Fruit fly (Drosophila melanogaster) whole organism, wandering third instar larva: ENCODE measurements around the gene Rab3-GEF.
A peak's percentile ranks its signal among the peaks of the same experiment; 100 is the strongest.

Source experiments
- Abd-B ChIP-seq: fragments of >200 bp; optimal IDR thresholded peaks from 2 replicates; lab custom pipeline; 2017; ENCODE audit warnings: missing biosample characterization, missing genetic modification characterization
- CG32264 ChIP-seq: fragments of 200-800 bp; sonication (Bioruptor generic); optimal IDR thresholded peaks from 2 replicates; lab custom pipeline; 2016; ENCODE audit warnings: missing biosample characterization, missing genetic modification characterization
- CG9705 ChIP-seq: fragments of 200-800 bp; sonication (Bioruptor generic); optimal IDR thresholded peaks from 2 replicates; lab custom pipeline; 2018; ENCODE audit warnings: missing biosample characterization, mild to moderate bottlenecking, missing genetic modification characterization
- Dfd ChIP-seq: fragments of >200 bp; optimal IDR thresholded peaks from 2 replicates; lab custom pipeline; 2017; ENCODE audit warnings: missing biosample characterization, missing genetic modification characterization
- Dif ChIP-seq: fragments of 200-275, 200-300 bp; sonication (Bioruptor generic); optimal IDR thresholded peaks from 2 replicates; lab custom pipeline; 2018; ENCODE audit warnings: missing biosample characterization, missing genetic modification characterization; ENCODE audit not compliant: partially characterized antibody
- GATAd ChIP-seq: sonication (Bioruptor generic); optimal IDR thresholded peaks from 2 replicates; lab custom pipeline; 2016; ENCODE audit warnings: missing biosample characterization, missing genetic modification characterization
- HLH106 ChIP-seq: fragments of 200-800 bp; optimal IDR thresholded peaks from 3 replicates; lab custom pipeline; 2019; ENCODE audit warnings: missing biosample characterization, mild to moderate bottlenecking, missing genetic modification characterization, moderate library complexity
- Hnf4 ChIP-seq: fragments of 200-800 bp; sonication (Bioruptor generic); optimal IDR thresholded peaks from 2 replicates; lab custom pipeline; 2016; ENCODE audit warnings: missing biosample characterization, mild to moderate bottlenecking, missing genetic modification characterization
- Hr78 ChIP-seq: fragments of >200 bp; optimal IDR thresholded peaks from 2 replicates; lab custom pipeline; 2017; ENCODE audit warnings: missing biosample characterization, missing genetic modification characterization
- Hr83 ChIP-seq: fragments of 200-300 bp; sonication (Bioruptor generic); optimal IDR thresholded peaks from 2 replicates; lab custom pipeline; 2016; ENCODE audit warnings: missing biosample characterization, mild to moderate bottlenecking, missing genetic modification characterization, moderate library complexity; ENCODE audit not compliant: poor library complexity, severe bottlenecking
- Jra ChIP-seq: sonication (Bioruptor generic); optimal IDR thresholded peaks from 2 replicates; lab custom pipeline; 2016; ENCODE audit warnings: missing biosample characterization, missing genetic modification characterization
- Myc ChIP-seq: fragments of >200 bp; optimal IDR thresholded peaks from 2 replicates; lab custom pipeline; 2017
- N ChIP-seq: fragments of >200 bp; optimal IDR thresholded peaks from 2 replicates; lab custom pipeline; 2018; ENCODE audit warnings: missing biosample characterization, missing external identifiers, missing genetic modification characterization
- OdsH ChIP-seq: fragments of 200-800 bp; sonication (Bioruptor generic); optimal IDR thresholded peaks from 2 replicates; lab custom pipeline; 2016; ENCODE audit warnings: missing biosample characterization, mild to moderate bottlenecking, missing genetic modification characterization
- Rel ChIP-seq, 2 experiments: fragments of 200-800 bp; sonication (Bioruptor generic) in 1 of 2; optimal IDR thresholded peaks; 2 replicates in 1 of 2; 3 replicates in 1 of 2; lab custom pipeline; 2016 to 2019; ENCODE audit warnings: mild to moderate bottlenecking in 2 of 2, missing biosample characterization in 2 of 2, missing genetic modification characterization in 2 of 2, moderate library complexity in 1 of 2
- Sp1 ChIP-seq: fragments of 200-800 bp; sonication (Bioruptor generic); optimal IDR thresholded peaks from 3 replicates; lab custom pipeline; 2019; ENCODE audit warnings: missing biosample characterization, mild to moderate bottlenecking, missing genetic modification characterization, moderate library complexity
- br ChIP-seq: fragments of 200-800 bp; sonication (Bioruptor generic); optimal IDR thresholded peaks from 2 replicates; lab custom pipeline; 2016; ENCODE audit warnings: missing biosample characterization, missing genetic modification characterization
- dl ChIP-seq, 2 experiments: fragments of 175-275, 200-275 bp in 1 of 2; fragments of 200-275 bp in 1 of 2; sonication (Bioruptor generic); optimal IDR thresholded peaks; lab custom pipeline; 2018; ENCODE audit warnings: mild to moderate bottlenecking in 2 of 2, missing biosample characterization in 2 of 2, missing genetic modification characterization in 2 of 2, moderate library complexity in 2 of 2; ENCODE audit not compliant: partially characterized antibody in 2 of 2, insufficient read depth in 1 of 2
- dmrt93B ChIP-seq: fragments of 200-800 bp; sonication (Bioruptor generic); optimal IDR thresholded peaks from 2 replicates; lab custom pipeline; 2018; ENCODE audit warnings: missing biosample characterization, mild to moderate bottlenecking, missing genetic modification characterization
- dsf ChIP-seq: sonication (Bioruptor generic); optimal IDR thresholded peaks from 2 replicates; lab custom pipeline; 2016; ENCODE audit warnings: missing biosample characterization, missing genetic modification characterization, borderline replicate concordance
- ey ChIP-seq: fragments of 200-800 bp; sonication (Bioruptor generic); optimal IDR thresholded peaks from 2 replicates; lab custom pipeline; 2016; ENCODE audit warnings: missing biosample characterization, missing genetic modification characterization
- foxo ChIP-seq, 2 experiments: fragments of 200-800 bp; sonication (Bioruptor generic); optimal IDR thresholded peaks; 2 replicates in 1 of 2; 3 replicates in 1 of 2; lab custom pipeline; 2016 to 2017; ENCODE audit warnings: missing biosample characterization in 2 of 2, missing genetic modification characterization in 2 of 2
- fru ChIP-seq: fragments of 200-800 bp; sonication (Bioruptor generic); optimal IDR thresholded peaks from 3 replicates; lab custom pipeline; 2016; ENCODE audit warnings: missing biosample characterization, mild to moderate bottlenecking, missing genetic modification characterization
- h ChIP-seq: fragments of 200-800 bp; sonication (Bioruptor generic); optimal IDR thresholded peaks from 3 replicates; lab custom pipeline; 2016; ENCODE audit warnings: missing biosample characterization, mild to moderate bottlenecking, missing genetic modification characterization
- jim ChIP-seq: fragments of 175-275, 200-325 bp; sonication (Bioruptor generic); optimal IDR thresholded peaks from 2 replicates; lab custom pipeline; 2016; ENCODE audit warnings: missing biosample characterization, mild to moderate bottlenecking, missing genetic modification characterization
- lola ChIP-seq: fragments of >200 bp; optimal IDR thresholded peaks from 2 replicates; lab custom pipeline; 2017; ENCODE audit warnings: missing biosample characterization, missing genetic modification characterization
- pan ChIP-seq: fragments of >200 bp; optimal IDR thresholded peaks from 2 replicates; lab custom pipeline; 2017
- psq ChIP-seq: fragments of 200-800 bp; sonication (Bioruptor generic); optimal IDR thresholded peaks from 3 replicates; lab custom pipeline; 2017; ENCODE audit warnings: missing biosample characterization, mild to moderate bottlenecking, missing genetic modification characterization, moderate library complexity
- rgr ChIP-seq: fragments of 200-800 bp; sonication (Bioruptor generic); optimal IDR thresholded peaks from 3 replicates; lab custom pipeline; 2016; ENCODE audit warnings: missing biosample characterization, mild to moderate bottlenecking, missing genetic modification characterization
- sv ChIP-seq: fragments of 200-800 bp; sonication (Bioruptor generic); optimal IDR thresholded peaks from 3 replicates; lab custom pipeline; 2016; ENCODE audit warnings: missing biosample characterization, missing genetic modification characterization
- tai ChIP-seq: sonication (Bioruptor generic); optimal IDR thresholded peaks from 2 replicates; lab custom pipeline; 2016; ENCODE audit warnings: missing biosample characterization, missing genetic modification characterization
- usp ChIP-seq: fragments of >200 bp; optimal IDR thresholded peaks from 2 replicates; lab custom pipeline; 2017; ENCODE audit warnings: missing biosample characterization, missing genetic modification characterization
- woc ChIP-seq: sonication (Bioruptor generic); optimal IDR thresholded peaks from 2 replicates; lab custom pipeline; 2016; ENCODE audit warnings: missing biosample characterization, mild to moderate bottlenecking, missing genetic modification characterization

The Rab3-GEF gene

DNA sequence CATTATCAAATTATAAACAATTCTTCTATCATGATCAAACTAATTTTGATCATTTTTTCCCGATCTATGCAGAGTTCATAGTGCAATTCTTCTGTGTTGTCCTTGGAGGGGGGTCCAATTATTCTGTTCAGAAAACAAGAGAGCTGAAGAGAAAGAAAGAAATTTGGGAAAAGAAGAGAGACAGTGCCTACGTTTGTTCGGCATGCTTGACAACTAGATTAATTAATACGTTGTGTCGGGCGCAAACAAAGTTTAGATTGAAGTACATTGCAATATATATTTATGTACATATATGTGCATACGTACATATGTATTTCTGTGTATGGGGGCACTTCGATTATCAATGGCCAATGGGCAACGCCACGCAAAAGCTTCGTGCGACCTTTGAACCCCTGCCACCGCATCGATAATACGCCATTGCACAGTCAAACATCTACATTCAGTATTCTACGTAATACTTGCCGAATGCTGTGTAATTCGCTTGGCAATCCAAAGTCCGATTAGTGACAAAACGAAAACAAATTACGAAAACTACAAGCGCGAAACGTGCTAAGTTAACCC, 11.8 kb upstream of the Rab3-GEF start:
- no peak for TF ChIP-seq OdsH (GFP tag; lab: Kevin White, UChicago)
- peak; percentile 28 for TF ChIP-seq Hnf4

DNA sequence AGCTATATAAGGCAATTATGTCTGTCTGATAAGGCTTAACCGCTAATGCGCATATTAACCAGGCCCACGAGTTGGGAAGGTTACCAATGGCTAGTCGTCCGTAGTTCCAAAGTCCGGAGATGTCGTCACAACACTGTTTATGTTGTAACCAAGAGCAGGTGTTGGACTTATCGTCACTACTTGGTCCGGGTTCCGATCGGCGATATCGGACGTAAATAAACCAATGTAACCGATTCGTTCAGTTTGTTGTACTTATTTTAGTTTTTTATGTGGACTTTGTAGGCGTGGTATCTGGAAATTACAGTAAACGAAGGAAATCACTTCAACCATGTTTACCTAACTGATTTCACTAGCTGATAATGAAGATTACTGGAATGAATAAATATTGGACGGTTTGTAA, 11.1 kb upstream of the Rab3-GEF start:
- TF ChIP-seq psq (GFP tag; lab: Kevin White, UChicago) = no peak
- no peak for TF ChIP-seq sv (GFP tag; lab: Kevin White, UChicago)
- no peak for TF ChIP-seq Hnf4
- no peak for TF ChIP-seq br (GFP tag; lab: Kevin White, UChicago)
- TF ChIP-seq Hr78 (GFP tag; lab: Kevin White, UChicago) = no peak
- TF ChIP-seq dmrt93B = no peak
- TF ChIP-seq Dfd (GFP tag; lab: Kevin White, UChicago) = no peak
- TF ChIP-seq lola (GFP tag; lab: Kevin White, UChicago) = no peak
- TF ChIP-seq Hr83 (GFP tag; lab: Kevin White, UChicago) = no peak
- TF ChIP-seq ey (GFP tag; lab: Kevin White, UChicago) = no peak
- no peak for TF ChIP-seq pan (lab: Kevin White, UChicago)

DNA sequence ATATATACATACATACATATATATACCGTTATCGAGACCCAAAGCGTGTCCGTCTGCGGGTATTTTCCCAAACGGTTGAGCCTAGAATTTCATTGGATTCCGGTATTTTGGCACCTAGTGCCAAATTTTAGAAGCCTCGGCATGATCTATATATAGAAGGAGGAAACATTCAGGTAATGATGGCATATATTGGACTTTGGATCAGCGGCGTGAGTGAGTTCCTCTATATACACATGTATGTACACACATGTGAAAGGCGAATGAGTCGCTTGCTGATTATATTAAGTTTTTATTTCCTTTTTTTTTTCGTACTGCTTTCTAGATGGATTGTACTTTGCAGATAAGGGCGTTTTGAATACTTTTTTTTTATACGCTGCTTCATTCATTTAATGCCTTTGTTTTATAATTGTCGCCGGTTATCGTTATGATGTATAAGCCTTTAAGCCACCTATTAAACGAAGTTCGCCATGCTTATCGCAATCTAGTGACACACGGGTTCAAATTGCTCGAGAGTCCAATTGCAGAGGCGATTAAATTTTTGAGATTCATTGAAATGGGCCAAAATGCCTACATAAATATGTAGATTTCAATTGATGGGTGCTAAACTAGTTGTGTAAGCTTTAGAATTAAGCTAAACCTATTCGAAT, 10.2 kb upstream of the Rab3-GEF start:
- TF ChIP-seq fru (GFP tag; lab: Kevin White, UChicago) (no peak), Myc (lab: Kevin White, UChicago) (no peak), Hnf4 (peak; percentile 48), h (no peak), Rel (GFP tag; optimal IDR thresholded peaks at IDR 0.05; lab: Kevin White, UChicago) (no peak), Rel (tag; optimal IDR thresholded peaks at IDR 0.05; lab: Kevin White, UChicago) (peak; percentile 49), Sp1 (GFP tag; lab: Kevin White, UChicago) (peak; percentile 6)

DNA sequence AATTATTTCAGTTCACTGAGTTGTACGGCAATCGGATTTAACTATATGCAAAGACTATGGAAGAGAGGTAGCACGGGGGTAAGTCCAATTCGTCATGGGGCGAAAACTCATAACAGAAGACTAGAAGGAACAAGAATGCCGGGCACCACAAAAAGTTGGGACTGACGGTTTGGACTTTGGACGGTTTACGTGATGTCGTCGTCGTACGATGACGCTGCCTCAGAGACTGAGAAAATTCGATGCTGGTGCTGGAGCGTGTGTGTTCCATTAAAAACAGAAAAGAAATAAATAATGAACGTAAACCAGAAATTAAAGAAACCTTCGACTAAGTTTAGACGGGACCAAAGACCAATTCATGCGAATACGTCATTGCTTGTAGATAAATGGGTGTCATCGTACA, 9.5 kb upstream of the Rab3-GEF start:
- TF ChIP-seq Jra (GFP tag; lab: Kevin White, UChicago) (no peak), Hnf4 (peak; percentile 45)
- TF ChIP-seq, all 38 proteins: peak for 1

DNA sequence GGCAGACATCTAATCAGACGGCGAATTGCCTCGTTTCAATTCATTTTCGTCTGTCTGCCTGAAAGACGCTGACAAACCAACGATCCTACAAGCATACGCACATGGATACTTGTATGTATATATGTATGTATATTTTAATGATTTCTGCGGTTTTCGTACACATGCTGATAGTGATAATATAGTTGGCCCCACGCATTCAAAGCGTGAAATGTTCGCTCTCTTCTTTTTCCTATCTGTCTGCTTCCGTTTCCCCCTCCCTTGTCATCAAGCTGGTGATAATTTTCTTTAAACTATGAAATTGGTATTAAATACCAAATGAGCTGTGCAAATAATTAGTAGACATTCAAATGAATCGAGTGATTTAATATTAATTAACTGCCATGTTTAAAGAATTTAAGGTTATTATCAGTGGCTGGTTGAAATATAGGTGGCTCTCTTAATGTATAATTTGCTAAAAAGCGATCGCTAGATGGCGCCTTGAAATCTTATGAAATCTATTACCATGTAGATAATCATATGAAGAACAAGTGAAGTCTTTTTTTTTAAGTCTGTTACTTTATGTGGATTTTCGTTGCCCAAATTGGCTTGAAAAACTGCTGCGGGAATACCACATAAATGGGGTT, 8.6 kb upstream of the Rab3-GEF start, which contains the start of gene CG33177:
TSS of gene CG33177 (plus strand) at position 588 of the 623 bp plus-strand sequence.
- TF ChIP-seq HLH106 (peak; percentile 16), fru (GFP tag; lab: Kevin White, UChicago) (peak; percentile 39), GATAd (no peak), Myc (lab: Kevin White, UChicago) (no peak), Dif (GFP tag; lab: Kevin White, UChicago) (no peak), Rel (GFP tag; optimal IDR thresholded peaks at IDR 0.05; lab: Kevin White, UChicago) (no peak), Rel (tag; optimal IDR thresholded peaks at IDR 0.05; lab: Kevin White, UChicago) (no peak), rgr (GFP tag; lab: Kevin White, UChicago) (peak; percentile 3), pan (lab: Kevin White, UChicago) (no peak), Hnf4 (peak; percentile 36), br (GFP tag; lab: Kevin White, UChicago) (no peak), Sp1 (GFP tag; lab: Kevin White, UChicago) (no peak), psq (GFP tag; lab: Kevin White, UChicago) (no peak), Jra (GFP tag; lab: Kevin White, UChicago) (no peak), dl (GFP tag; optimal IDR thresholded peaks at IDR 0.05; lab: Kevin White, UChicago; ENCODE audit: insufficient read depth in 1 of 2, partially characterized antibody in 2 of 2) (no peak), usp (GFP tag; lab: Kevin White, UChicago) (no peak), Abd-B (GFP tag; lab: Kevin White, UChicago) (no peak), Hr83 (GFP tag; lab: Kevin White, UChicago) (no peak), sv (GFP tag; lab: Kevin White, UChicago) (no peak), tai (peak; percentile 35), h (peak; percentile 7), CG9705 (GFP tag; lab: Kevin White, UChicago) (peak; percentile 20), CG32264 (GFP tag; lab: Kevin White, UChicago) (no peak), ey (GFP tag; lab: Kevin White, UChicago) (no peak), jim (GFP tag; lab: Kevin White, UChicago) (no peak), N (GFP tag; lab: Kevin White, UChicago) (no peak), woc (GFP tag; lab: Kevin White, UChicago) (no peak), dsf (GFP tag; lab: Kevin White, UChicago) (no peak), foxo (GFP tag; optimal IDR thresholded peaks at IDR 0.05; lab: Kevin White, UChicago) (peak in 1 of 2 experiments; percentile 38), OdsH (GFP tag; lab: Kevin White, UChicago) (no peak), lola (GFP tag; lab: Kevin White, UChicago) (no peak)
